Worm (Caenorhabditis elegans): ENCODE data around the gene sbds-1.

sbds-1 gene

DNA sequence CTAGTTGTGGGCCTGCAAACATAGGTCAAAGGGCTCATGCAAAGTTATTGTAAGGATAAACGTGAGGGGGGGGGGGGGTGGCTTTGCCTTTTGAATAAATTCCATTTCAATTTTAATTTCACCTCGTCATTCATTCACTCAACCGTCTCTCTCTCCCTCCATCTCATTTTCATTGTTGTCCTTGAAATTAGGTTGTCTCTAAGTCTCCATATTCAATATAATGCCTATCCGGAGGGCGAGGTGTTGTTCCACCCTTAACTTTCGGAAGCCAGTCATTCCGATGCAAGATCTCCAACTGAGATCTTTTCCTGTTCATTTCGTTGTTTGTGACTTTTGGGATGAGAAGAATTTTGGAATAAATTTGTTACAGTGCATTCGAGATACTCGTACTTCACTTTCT, 19.0 kb upstream of the sbds-1 start:
- peak; percentile 20 for TF ChIP-seq ceh-36 (tag; optimal IDR thresholded peaks at IDR 0.05)
- no peak for TF ChIP-seq tbx-11 (GFP tag; IDR thresholded peaks at IDR 0.05)

DNA sequence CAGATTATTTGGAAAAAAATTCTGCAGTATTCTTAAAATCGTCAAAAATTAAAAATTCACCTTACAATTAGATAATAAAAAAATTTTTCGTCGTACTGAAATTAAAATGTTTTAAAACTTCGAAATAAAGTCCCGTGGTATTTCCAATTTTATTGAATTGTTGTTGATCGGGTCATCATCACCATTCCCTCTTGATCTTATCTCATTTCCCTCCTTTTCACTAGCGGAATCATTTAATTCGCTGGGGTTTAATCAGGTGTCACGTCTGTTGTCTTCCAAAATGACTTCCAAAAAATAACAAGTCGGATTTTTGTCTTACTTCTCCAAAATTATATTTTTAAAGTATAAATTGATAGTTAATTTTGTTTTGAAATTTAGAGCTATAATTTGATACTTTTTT, 18.4 kb upstream of the sbds-1 start:
- TF ChIP-seq ama-1 (optimal IDR thresholded peaks at IDR 0.05) (no peak), ets-7 (tag; optimal IDR thresholded peaks at IDR 0.05) (no peak), F13C5.2 (tag; optimal IDR thresholded peaks at IDR 0.05) (no peak), scrt-1 (GFP tag; IDR thresholded peaks at IDR 0.05) (no peak), flt-1 (GFP tag; IDR thresholded peaks at IDR 0.05) (no peak), aly-1 (tag; optimal IDR thresholded peaks at IDR 0.05) (no peak), sea-1 (GFP tag; conservative IDR thresholded peaks at IDR 0.05) (no peak), pes-1 (GFP tag; IDR thresholded peaks at IDR 0.05) (no peak), ceh-13 (GFP tag; optimal IDR thresholded peaks at IDR 0.05) (no peak), tbx-11 (GFP tag; IDR thresholded peaks at IDR 0.05) (no peak), tra-4 (tag; optimal IDR thresholded peaks at IDR 0.05) (no peak), ceh-36 (tag; optimal IDR thresholded peaks at IDR 0.05) (no peak), hmbx-1 (tag; optimal IDR thresholded peaks at IDR 0.05) (no peak)

DNA sequence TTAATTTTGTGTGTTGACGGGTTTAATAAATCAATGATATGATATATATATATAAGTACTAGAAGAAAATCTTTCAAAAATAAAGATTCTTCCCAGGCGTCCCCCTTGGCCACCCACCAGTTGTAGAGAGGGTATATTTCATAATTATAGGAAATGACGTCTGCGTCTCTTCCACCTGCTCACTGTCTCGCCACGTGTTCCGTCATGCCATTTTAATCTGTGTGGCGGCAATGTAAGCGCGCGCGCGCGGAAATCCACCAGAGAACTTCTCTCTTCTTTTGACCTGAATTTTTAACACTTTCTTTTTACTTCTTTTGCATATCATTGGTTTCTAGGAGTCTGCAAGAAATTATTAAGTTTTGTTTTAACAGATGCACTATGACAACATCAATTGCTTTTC, 16.1 kb upstream of the sbds-1 start:
- TF ChIP-seq pes-1 (GFP tag; IDR thresholded peaks at IDR 0.05) (no peak), aly-1 (tag; optimal IDR thresholded peaks at IDR 0.05) (no peak), scrt-1 (GFP tag; IDR thresholded peaks at IDR 0.05) (no peak), ama-1 (optimal IDR thresholded peaks at IDR 0.05) (no peak), ceh-36 (tag; optimal IDR thresholded peaks at IDR 0.05) (no peak), F13C5.2 (tag; optimal IDR thresholded peaks at IDR 0.05) (no peak), tbx-37 (GFP tag; conservative IDR thresholded peaks at IDR 0.05) (no peak), hmbx-1 (tag; optimal IDR thresholded peaks at IDR 0.05) (no peak), tra-4 (tag; optimal IDR thresholded peaks at IDR 0.05) (no peak), hnd-1 (tag; optimal IDR thresholded peaks at IDR 0.05) (no peak), tbx-11 (GFP tag; IDR thresholded peaks at IDR 0.05) (no peak), hmg-4 (GFP tag; optimal IDR thresholded peaks at IDR 0.05) (no peak), B0310.2 (tag; optimal IDR thresholded peaks at IDR 0.05) (no peak), sea-1 (GFP tag; conservative IDR thresholded peaks at IDR 0.05) (no peak), ceh-13 (GFP tag; optimal IDR thresholded peaks at IDR 0.05) (no peak), flt-1 (GFP tag; IDR thresholded peaks at IDR 0.05) (no peak), ets-7 (tag; optimal IDR thresholded peaks at IDR 0.05) (no peak)

DNA sequence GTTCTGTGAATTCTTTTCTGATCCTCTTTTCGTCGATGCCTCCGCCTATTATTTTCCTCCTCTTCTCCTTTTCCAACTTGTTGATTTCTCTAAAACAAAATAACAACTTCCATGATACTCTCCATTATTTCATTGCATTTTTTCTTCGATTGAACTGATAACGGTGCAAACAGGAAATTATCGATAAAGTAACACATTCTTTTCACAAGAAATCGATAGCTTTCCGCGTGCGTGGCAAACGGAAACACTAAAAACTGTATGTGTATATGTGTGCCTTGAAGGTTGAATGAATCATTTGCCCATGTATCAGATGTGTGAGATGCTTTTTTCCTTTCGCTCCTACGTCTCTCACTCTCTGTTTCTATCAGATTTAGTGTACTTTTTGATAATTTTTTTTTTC, 13.4 kb upstream of the sbds-1 start:
- TF ChIP-seq F13C5.2 (tag; optimal IDR thresholded peaks at IDR 0.05), result no peak
- TF ChIP-seq ama-1 (optimal IDR thresholded peaks at IDR 0.05), result no peak
- no peak for TF ChIP-seq sea-1 (GFP tag; conservative IDR thresholded peaks at IDR 0.05)
- TF ChIP-seq scrt-1 (GFP tag; IDR thresholded peaks at IDR 0.05), result no peak

DNA sequence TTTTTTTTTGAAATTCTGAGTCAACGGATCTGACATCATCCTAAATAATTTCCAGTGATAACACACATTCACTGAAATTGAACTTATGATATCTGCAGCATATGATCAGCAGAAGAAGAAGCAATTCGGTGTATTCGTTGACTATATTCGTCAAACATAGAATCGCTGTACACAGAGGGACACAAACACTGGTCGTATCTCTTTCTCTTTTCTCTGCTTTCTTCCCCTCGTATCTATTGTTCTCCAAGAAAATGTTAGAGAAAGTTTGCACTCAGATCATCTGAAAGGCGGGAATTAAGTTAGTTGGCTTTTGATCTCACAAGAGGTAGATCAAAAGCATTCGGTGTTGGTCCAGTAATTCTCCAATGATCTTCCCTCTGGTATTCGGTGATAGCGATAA, 12.3 kb upstream of the sbds-1 start:
- TF ChIP-seq tra-4 (tag; optimal IDR thresholded peaks at IDR 0.05), result no peak
- no peak for TF ChIP-seq ceh-13 (GFP tag; optimal IDR thresholded peaks at IDR 0.05)
- TF ChIP-seq F13C5.2 (tag; optimal IDR thresholded peaks at IDR 0.05), result no peak
- no peak for TF ChIP-seq aly-1 (tag; optimal IDR thresholded peaks at IDR 0.05)
- TF ChIP-seq flt-1 (GFP tag; IDR thresholded peaks at IDR 0.05), result no peak
- TF ChIP-seq tbx-37 (GFP tag; conservative IDR thresholded peaks at IDR 0.05), result no peak
- TF ChIP-seq sea-1 (GFP tag; conservative IDR thresholded peaks at IDR 0.05), result no peak

DNA sequence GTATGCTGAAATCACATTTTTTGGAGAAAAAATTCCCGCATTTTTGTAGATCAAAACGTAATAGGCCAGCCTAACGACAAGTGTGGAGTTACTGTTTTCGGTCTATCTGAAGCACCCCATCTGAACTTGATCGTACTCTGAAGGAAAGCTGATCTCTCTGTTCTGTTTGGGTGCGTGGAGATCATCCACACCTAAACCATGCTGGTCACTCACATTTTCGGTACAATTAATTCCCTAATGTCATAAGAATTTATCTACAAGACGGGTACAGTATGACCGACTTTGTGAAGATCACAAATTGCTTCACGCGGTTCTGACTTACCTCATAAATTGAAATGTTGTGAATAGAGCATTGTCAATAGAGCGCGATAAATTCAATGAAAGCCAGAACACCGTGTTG, 11.7 kb upstream of the sbds-1 start:
- no peak for TF ChIP-seq sea-1 (GFP tag; conservative IDR thresholded peaks at IDR 0.05)
- no peak for TF ChIP-seq ceh-13 (GFP tag; optimal IDR thresholded peaks at IDR 0.05)
- TF ChIP-seq F13C5.2 (tag; optimal IDR thresholded peaks at IDR 0.05), result no peak
- no peak for TF ChIP-seq hmbx-1 (tag; optimal IDR thresholded peaks at IDR 0.05)

DNA sequence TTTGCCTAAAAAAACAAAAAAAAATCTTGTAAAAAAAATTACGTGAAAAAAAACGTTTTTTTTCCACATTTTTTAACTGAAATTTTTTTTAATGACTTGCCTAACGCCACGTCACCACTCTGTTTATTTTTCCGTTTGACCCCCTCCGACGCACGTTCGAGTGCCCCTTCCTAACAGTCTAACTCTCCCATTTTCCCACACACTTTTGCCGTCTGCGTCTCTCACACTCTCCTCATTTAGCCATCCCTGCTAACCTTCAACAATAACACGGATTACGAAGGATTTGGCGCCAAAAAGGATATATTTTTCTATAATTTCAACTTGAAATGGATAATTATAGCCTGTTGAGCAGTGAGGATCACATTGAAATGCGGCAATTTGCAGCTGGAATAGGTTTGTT, 9.0 kb upstream of the sbds-1 start:
- TF ChIP-seq tbx-11 (GFP tag; IDR thresholded peaks at IDR 0.05) (no peak), aly-1 (tag; optimal IDR thresholded peaks at IDR 0.05) (no peak), hmg-4 (GFP tag; optimal IDR thresholded peaks at IDR 0.05) (no peak)

DNA sequence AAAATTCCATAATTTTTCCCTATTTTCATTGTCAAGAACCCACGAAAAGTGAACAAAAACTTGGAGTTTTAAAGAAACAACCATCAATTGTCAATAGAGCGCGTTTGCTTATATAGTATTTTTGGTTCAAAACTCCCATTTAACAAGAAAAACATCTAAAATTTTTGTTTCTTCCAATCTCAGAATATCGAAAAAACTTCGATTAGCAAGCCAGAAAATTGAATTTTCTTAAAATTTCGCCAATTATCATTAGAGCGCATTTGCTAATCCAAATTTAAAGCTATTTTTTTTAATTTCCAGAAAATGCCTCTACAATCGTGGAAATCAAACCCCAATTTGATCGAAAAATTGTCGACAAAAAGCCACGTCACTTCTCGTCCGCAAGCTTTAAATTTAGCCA, 8.2 kb upstream of the sbds-1 start, which contains the start of gene orai-1:
orai-1 (plus strand) TSS at position 301 of the 400 bp plus-strand sequence.
- TF ChIP-seq hnd-1 (tag; optimal IDR thresholded peaks at IDR 0.05) (no peak), flt-1 (GFP tag; IDR thresholded peaks at IDR 0.05) (no peak), scrt-1 (GFP tag; IDR thresholded peaks at IDR 0.05) (no peak), B0310.2 (tag; optimal IDR thresholded peaks at IDR 0.05) (no peak), tbx-11 (GFP tag; IDR thresholded peaks at IDR 0.05) (no peak), hmbx-1 (tag; optimal IDR thresholded peaks at IDR 0.05) (no peak), ceh-13 (GFP tag; optimal IDR thresholded peaks at IDR 0.05) (no peak), F13C5.2 (tag; optimal IDR thresholded peaks at IDR 0.05) (no peak), ama-1 (optimal IDR thresholded peaks at IDR 0.05) (no peak), ets-7 (tag; optimal IDR thresholded peaks at IDR 0.05) (no peak), ceh-36 (tag; optimal IDR thresholded peaks at IDR 0.05) (no peak), hmg-4 (GFP tag; optimal IDR thresholded peaks at IDR 0.05) (no peak), pes-1 (GFP tag; IDR thresholded peaks at IDR 0.05) (no peak), tra-4 (tag; optimal IDR thresholded peaks at IDR 0.05) (no peak), tbx-37 (GFP tag; conservative IDR thresholded peaks at IDR 0.05) (no peak), aly-1 (tag; optimal IDR thresholded peaks at IDR 0.05) (no peak), sea-1 (GFP tag; conservative IDR thresholded peaks at IDR 0.05) (no peak)

DNA sequence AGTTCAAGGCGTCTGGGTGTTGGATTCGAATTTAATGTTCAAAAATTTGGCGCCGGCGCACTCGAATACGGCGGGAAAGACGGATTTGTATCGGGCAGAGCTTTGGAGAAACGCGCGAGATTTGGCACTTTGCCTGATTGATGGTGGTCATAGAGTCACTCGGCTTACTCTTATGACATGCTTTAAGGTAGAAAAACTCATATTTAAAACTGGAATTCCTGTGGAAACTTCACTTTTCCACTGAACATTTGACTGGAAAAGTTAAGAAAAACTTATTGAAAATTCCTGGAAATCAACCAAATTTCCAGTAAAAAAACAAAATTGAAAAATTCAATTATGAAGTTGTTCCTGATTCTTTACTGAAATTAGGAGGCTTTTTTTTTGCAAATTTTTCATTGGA, 6.4 kb upstream of the sbds-1 start:
- TF ChIP-seq pes-1 (GFP tag; IDR thresholded peaks at IDR 0.05) (no peak), hnd-1 (tag; optimal IDR thresholded peaks at IDR 0.05) (no peak), hmbx-1 (tag; optimal IDR thresholded peaks at IDR 0.05) (no peak), F13C5.2 (tag; optimal IDR thresholded peaks at IDR 0.05) (no peak), hmg-4 (GFP tag; optimal IDR thresholded peaks at IDR 0.05) (no peak), sea-1 (GFP tag; conservative IDR thresholded peaks at IDR 0.05) (no peak), ets-7 (tag; optimal IDR thresholded peaks at IDR 0.05) (no peak), tbx-11 (GFP tag; IDR thresholded peaks at IDR 0.05) (no peak)

Measured in whole organism, early embryonic.